Worm (Caenorhabditis elegans) whole organism, L3 larva: Measurements from ENCODE around the gene sri-57.
"Not testable (repeated sequence)": the region's sequence is repeated elsewhere in the genome, so short reads cannot be mapped to it uniquely, and the experiment has no call there.

Experiments
- R02D3.7 ChIP-seq: fragments of 150-350 bp; optimal IDR thresholded peaks from 2 replicates; lab custom pipeline; 2014; ENCODE audit warnings: missing biosample characterization, missing genetic modification characterization
- ZK546.5 ChIP-seq: sonication (generic microtip); optimal IDR thresholded peaks from 2 replicates; lab custom pipeline; 2017; ENCODE audit warnings: missing biosample characterization, missing genetic modification characterization
- aly-2 ChIP-seq: fragments of 150-350 bp; optimal IDR thresholded peaks from 2 replicates; lab custom pipeline; 2014; ENCODE audit warnings: missing biosample characterization, missing genetic modification characterization
- ama-1 ChIP-seq: fragments of 150-350 bp; optimal IDR thresholded peaks from 2 replicates; lab custom pipeline; 2018
- ceh-16 ChIP-seq: sonication (generic microtip); optimal IDR thresholded peaks from 2 replicates; lab custom pipeline; 2017; ENCODE audit warnings: missing biosample characterization, missing genetic modification characterization
- ceh-28 ChIP-seq: fragments of 150-350 bp; optimal IDR thresholded peaks from 2 replicates; lab custom pipeline; 2014; ENCODE audit warnings: missing biosample characterization, missing genetic modification reagents, missing genetic modification characterization
- ceh-82 ChIP-seq: fragments of 150-350 bp; optimal IDR thresholded peaks from 2 replicates; lab custom pipeline; 2014; ENCODE audit warnings: missing biosample characterization, missing genetic modification characterization
- ceh-9 ChIP-seq: sonication (generic microtip); optimal IDR thresholded peaks from 2 replicates; lab custom pipeline; 2018; ENCODE audit warnings: missing biosample characterization, missing genetic modification characterization
- daf-12 ChIP-seq: fragments of 150-350 bp; optimal IDR thresholded peaks from 2 replicates; lab custom pipeline; 2014; ENCODE audit warnings: missing biosample characterization, missing genetic modification reagents, missing genetic modification characterization
- egl-27 ChIP-seq: sonication (generic microtip); optimal IDR thresholded peaks from 4 replicates; lab custom pipeline; 2017; ENCODE audit warnings: missing biosample characterization, missing genetic modification reagents, missing genetic modification characterization
- egl-5 ChIP-seq: fragments of 150-350 bp; optimal IDR thresholded peaks from 2 replicates; lab custom pipeline; 2017; ENCODE audit warnings: missing biosample characterization, missing genetic modification reagents, missing genetic modification characterization, inconsistent platforms
- fkh-10 ChIP-seq: sonication (generic microtip); optimal IDR thresholded peaks from 2 replicates; lab custom pipeline; 2017; ENCODE audit warnings: missing biosample characterization, missing genetic modification reagents, missing genetic modification characterization
- fkh-2 ChIP-seq: fragments of 150-350 bp; optimal IDR thresholded peaks from 2 replicates; lab custom pipeline; 2014; ENCODE audit warnings: missing biosample characterization, missing genetic modification reagents, missing genetic modification characterization
- fos-1 ChIP-seq: fragments of 150-350 bp; optimal IDR thresholded peaks from 2 replicates; lab custom pipeline; 2014; ENCODE audit warnings: missing biosample characterization, missing genetic modification characterization
- hmg-11 ChIP-seq: sonication (generic microtip); optimal IDR thresholded peaks from 2 replicates; lab custom pipeline; 2016; ENCODE audit warnings: missing genetic modification characterization, missing compliant biosample characterization
- jun-1 ChIP-seq: fragments of 150-350 bp; optimal IDR thresholded peaks from 2 replicates; lab custom pipeline; 2014; ENCODE audit warnings: missing biosample characterization, missing genetic modification reagents, missing genetic modification characterization
- lin-39 ChIP-seq: fragments of 150-350 bp; optimal IDR thresholded peaks from 2 replicates; lab custom pipeline; 2018; ENCODE audit warnings: missing biosample characterization, missing genetic modification reagents, missing genetic modification characterization
- lsy-12 ChIP-seq: sonication (generic microtip); optimal IDR thresholded peaks from 2 replicates; lab custom pipeline; 2016; ENCODE audit warnings: mild to moderate bottlenecking, missing genetic modification characterization, missing compliant biosample characterization
- mdl-1 ChIP-seq: fragments of 150-350 bp; optimal IDR thresholded peaks from 2 replicates; lab custom pipeline; 2014; ENCODE audit warnings: missing biosample characterization, missing genetic modification characterization
- nfya-1 ChIP-seq: sonication (generic microtip); optimal IDR thresholded peaks from 2 replicates; lab custom pipeline; 2017; ENCODE audit warnings: missing genetic modification characterization, mild to moderate bottlenecking, missing compliant biosample characterization, antibody characterized with exemption, moderate library complexity; ENCODE audit not compliant: insufficient read depth
- nhr-23 ChIP-seq: fragments of 150-350 bp; optimal IDR thresholded peaks from 2 replicates; lab custom pipeline; 2014; ENCODE audit warnings: missing biosample characterization, missing genetic modification reagents, missing genetic modification characterization
- nhr-237 ChIP-seq: fragments of 150-350 bp; optimal IDR thresholded peaks from 2 replicates; lab custom pipeline; 2014; ENCODE audit warnings: missing biosample characterization, missing genetic modification characterization
- nhr-28 ChIP-seq: fragments of 150-350 bp; optimal IDR thresholded peaks from 2 replicates; lab custom pipeline; 2014; ENCODE audit warnings: missing biosample characterization, missing genetic modification characterization
- nhr-67 ChIP-seq: fragments of 150-350 bp; optimal IDR thresholded peaks from 2 replicates; lab custom pipeline; 2014; ENCODE audit warnings: missing biosample characterization, missing genetic modification characterization
- pha-4 ChIP-seq: fragments of 150-350 bp; optimal IDR thresholded peaks from 2 replicates; lab custom pipeline; 2014; ENCODE audit warnings: missing biosample characterization, missing genetic modification reagents, missing genetic modification characterization
- pqm-1 ChIP-seq: fragments of 150-350 bp; optimal IDR thresholded peaks from 2 replicates; lab custom pipeline; 2017; ENCODE audit warnings: missing biosample characterization, missing genetic modification characterization, inconsistent platforms
- tbx-2 ChIP-seq: sonication (generic microtip); optimal IDR thresholded peaks from 2 replicates; lab custom pipeline; 2016; ENCODE audit warnings: mild to moderate bottlenecking, missing genetic modification characterization, missing compliant biosample characterization
- unc-39 ChIP-seq: sonication (generic microtip); optimal IDR thresholded peaks from 4 replicates; lab custom pipeline; 2017; ENCODE audit warnings: missing biosample characterization, missing genetic modification characterization
- unc-62 ChIP-seq: fragments of 150-350 bp; sonication (generic microtip); optimal IDR thresholded peaks from 4 replicates; lab custom pipeline; 2014; ENCODE audit warnings: missing biosample characterization, missing genetic modification reagents, missing genetic modification characterization
- zag-1 ChIP-seq: fragments of 150-350 bp; optimal IDR thresholded peaks from 2 replicates; lab custom pipeline; 2014; ENCODE audit warnings: missing biosample characterization, missing genetic modification characterization
- ztf-11 ChIP-seq: fragments of 150-350 bp; optimal IDR thresholded peaks from 2 replicates; lab custom pipeline; 2014; ENCODE audit warnings: missing biosample characterization, missing genetic modification characterization

sri-57 gene

DNA sequence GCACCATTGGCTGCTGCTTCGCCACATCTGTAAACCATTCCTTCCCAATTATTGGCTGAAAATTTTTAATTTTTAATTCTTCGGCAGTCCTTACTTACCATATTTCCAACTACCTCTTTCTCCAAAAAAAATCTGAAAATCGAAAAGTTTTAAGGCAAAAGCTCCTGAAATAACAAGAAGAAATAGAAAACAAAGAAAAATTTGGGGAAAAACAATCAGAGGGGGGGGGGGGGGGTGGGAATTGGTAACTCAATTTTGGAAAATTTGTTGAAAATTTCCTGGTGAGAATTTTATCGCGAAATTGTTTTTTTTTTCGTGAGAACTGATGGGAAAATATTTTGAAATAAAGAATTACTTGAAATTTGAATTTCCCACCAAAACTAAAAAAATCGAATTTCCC is 20.3 kb upstream of the sri-57 start, which contains the start of gene set-11:
set-11 (minus strand) TSS at position 101 of the 400 bp plus-strand sequence.
- no peak for TF ChIP-seq ztf-11
- no peak for TF ChIP-seq aly-2 (tag; lab: Kevin White, UChicago)
- TF ChIP-seq nhr-237 = no peak
- no peak for TF ChIP-seq ceh-16 (tag; lab: Kevin White, UChicago)
- TF ChIP-seq ama-1 (lab: Kevin White, UChicago) = no peak
- TF ChIP-seq pqm-1 (tag; lab: Kevin White, UChicago) = no peak
- TF ChIP-seq ZK546.5 (tag; lab: Kevin White, UChicago) = no peak
- no peak for TF ChIP-seq nfya-1 (tag; lab: Kevin White, UChicago)
- no peak for TF ChIP-seq egl-5 (tag; lab: Kevin White, UChicago)
- TF ChIP-seq ceh-28 (tag; lab: Kevin White, UChicago) = no peak
- TF ChIP-seq zag-1 = no peak
- TF ChIP-seq nhr-67 (tag; lab: Kevin White, UChicago) = no peak
- no peak for TF ChIP-seq fkh-2 (tag; lab: Kevin White, UChicago)
- TF ChIP-seq hmg-11 (tag; lab: Kevin White, UChicago) = no peak
- TF ChIP-seq ceh-82 (tag; lab: Kevin White, UChicago) = no peak

DNA sequence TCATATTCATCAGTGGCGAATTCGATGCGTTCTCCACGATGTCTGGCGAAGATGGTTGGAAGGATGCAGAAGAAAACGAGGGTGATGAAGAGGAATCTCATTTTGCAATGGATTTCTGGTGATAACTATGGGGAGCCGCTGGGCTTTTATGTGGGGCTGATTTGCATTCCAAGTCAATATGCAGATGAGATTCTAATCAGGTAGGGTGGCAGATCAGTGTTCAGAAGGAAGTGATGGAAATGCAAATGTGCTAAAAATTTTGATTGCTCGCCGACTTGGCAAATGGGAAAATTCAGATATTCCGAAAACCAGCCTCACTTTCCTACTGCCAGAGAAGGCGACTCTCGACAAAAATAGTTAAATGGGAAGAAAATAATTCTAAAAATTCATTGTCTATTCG is 17.9 kb upstream of the sri-57 start, which contains the start of gene nspf-3:
nspf-3 (minus strand) TSS at position 101 of the 400 bp plus-strand sequence.
- TF ChIP-seq zag-1 (no peak), lsy-12 (tag; lab: Kevin White, UChicago) (no peak), nhr-23 (tag; lab: Kevin White, UChicago) (no peak), egl-5 (tag; lab: Kevin White, UChicago) (no peak), lin-39 (tag; lab: Kevin White, UChicago) (no peak), pha-4 (tag; lab: Kevin White, UChicago) (no peak), ZK546.5 (tag; lab: Kevin White, UChicago) (no peak), unc-62 (GFP tag; lab: Kevin White, UChicago) (no peak), nfya-1 (tag; lab: Kevin White, UChicago) (no peak), tbx-2 (tag; lab: Kevin White, UChicago) (no peak), nhr-28 (no peak)

DNA sequence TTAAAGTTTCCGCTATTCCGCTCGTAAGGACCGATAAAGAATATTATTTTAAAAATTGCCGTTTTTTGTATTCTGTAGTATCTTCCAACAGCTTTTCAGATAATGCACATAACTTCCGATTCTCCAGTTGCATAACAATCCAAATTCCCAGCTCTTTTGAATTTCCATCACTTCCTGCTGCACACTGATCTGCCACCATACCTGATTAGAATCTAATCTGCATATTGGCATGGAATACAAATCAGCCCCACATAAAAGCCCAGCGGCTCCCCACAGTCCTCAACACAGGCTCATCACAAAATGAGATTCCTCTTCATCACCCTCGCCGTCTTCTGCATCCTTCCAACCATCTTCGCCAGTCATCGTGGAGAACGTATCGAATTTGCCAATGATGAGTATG is 16.4 kb upstream of the sri-57 start, which contains the start of gene nspf-2:
nspf-2 (plus strand) TSS at position 301 of the 400 bp plus-strand sequence.
- TF ChIP-seq fkh-10; jun-1 (tag; lab: Kevin White, UChicago); ceh-9 (tag; lab: Kevin White, UChicago): not testable (repeated sequence)

DNA sequence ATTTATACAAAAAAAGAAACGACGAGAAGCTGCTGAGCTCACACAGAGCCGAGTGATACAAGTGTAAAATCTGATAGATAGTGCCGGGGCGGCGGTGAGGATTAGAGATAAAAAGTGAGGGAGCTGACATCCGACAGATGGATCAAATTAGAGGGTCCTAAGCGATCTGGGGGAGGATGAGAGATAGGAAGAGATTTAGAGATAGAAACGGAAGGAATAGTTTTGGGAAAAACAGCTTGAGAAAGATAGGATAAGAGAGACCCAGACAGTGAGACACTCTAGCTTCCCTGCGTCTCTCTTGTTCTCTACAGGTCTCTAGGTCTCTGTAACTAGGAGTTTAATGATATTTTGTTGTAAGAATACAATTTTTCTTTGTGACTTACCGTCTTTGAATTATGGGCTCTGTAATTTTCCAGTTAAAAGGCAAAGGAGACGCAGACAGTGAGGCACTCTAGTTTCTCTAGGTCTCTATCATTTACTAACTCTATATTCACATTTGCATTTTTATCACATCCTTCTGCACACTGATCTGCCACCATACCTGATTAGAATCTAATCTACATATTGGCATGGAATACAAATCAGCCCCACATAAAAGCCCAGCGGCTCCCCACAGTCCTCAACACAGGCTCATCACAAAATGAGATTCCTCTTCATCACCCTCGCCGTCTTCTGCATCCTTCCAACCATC is 14.9 kb upstream of the sri-57 start, which contains the start of the genes sup-9 and nspf-1:
sup-9 (minus strand) TSS at position 43 of the 691 bp plus-strand sequence.
nspf-1 (plus strand) TSS at position 641 of the 691 bp plus-strand sequence.
- TF ChIP-seq lin-39 (tag; lab: Kevin White, UChicago) (no peak), unc-39 (tag; lab: Kevin White, UChicago) (no peak), mdl-1 (tag; lab: Kevin White, UChicago) (no peak), egl-5 (tag; lab: Kevin White, UChicago) (no peak), ceh-28 (tag; lab: Kevin White, UChicago) (no peak), fos-1 (tag; lab: Kevin White, UChicago) (no peak), nhr-67 (tag; lab: Kevin White, UChicago) (no peak), daf-12 (tag; lab: Kevin White, UChicago) (no peak), zag-1 (no peak), egl-27 (tag; lab: Kevin White, UChicago) (no peak), R02D3.7 (tag; lab: Kevin White, UChicago) (no peak)

DNA sequence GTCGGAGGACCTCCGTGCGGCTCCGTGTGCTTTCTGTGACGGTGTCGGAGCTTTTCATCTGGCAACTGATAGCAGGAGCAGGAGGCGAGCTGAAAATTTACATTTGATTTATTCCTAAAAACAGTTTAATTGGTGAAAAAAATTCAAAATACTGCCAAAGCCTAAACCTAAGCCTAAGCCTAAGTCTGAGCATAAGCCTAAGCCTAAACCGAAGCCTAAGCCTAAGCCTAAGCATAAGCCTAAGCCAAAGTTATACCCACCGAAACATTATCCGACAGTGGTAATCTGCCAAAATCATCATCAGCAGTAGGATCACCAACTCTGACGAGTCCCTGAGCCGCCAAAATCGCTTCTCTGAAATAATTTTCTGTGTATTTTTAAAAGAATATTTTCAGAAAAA is 12.6 kb upstream of the sri-57 start:
- TF ChIP-seq nhr-23 (tag; lab: Kevin White, UChicago) = no peak

DNA sequence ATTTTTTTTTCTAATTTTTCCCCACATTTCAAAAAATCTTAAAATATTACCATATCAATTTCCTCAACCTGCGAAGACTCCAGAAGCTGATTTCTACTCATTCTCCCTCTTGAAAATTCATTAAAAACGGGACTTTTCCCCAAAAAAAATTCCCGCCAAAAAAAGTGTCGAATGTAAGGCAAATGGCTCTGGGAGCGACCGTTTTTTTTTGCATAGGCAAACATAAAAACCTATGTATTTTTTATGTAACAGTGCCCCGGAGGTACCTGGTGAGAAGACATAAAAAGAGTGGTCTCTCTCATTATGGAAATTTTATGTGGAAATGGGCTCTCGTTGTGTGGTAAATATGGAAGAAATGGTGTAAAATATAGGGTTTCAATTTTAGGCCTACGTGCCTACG is 12.0 kb upstream of the sri-57 start, which contains the start of gene ceh-87:
ceh-87 (minus strand) TSS at position 101 of the 400 bp plus-strand sequence.
- no peak for TF ChIP-seq pha-4 (tag; lab: Kevin White, UChicago)
- no peak for TF ChIP-seq jun-1 (tag; lab: Kevin White, UChicago)
- no peak for TF ChIP-seq egl-27 (tag; lab: Kevin White, UChicago)
